Fruit fly (Drosophila melanogaster) whole organism, embryonic: Measurements from ENCODE around the gene CG3556.

Source experiments
- B-H1 ChIP-seq: fragments of 200-800 bp; sonication (Bioruptor generic); IDR thresholded peaks from 3 replicates; pipeline ENCODE4 v1.3.6; 2022; ENCODE audit warnings: missing biosample characterization, missing genetic modification characterization
- C15 ChIP-seq: fragments of 200-800 bp; sonication (Bioruptor generic); IDR thresholded peaks from 3 replicates; pipeline ENCODE4 v1.3.6; 2022; ENCODE audit warnings: missing biosample characterization, missing genetic modification characterization
- CG10209 ChIP-seq: fragments of 200-800 bp; sonication (Bioruptor generic); optimal IDR thresholded peaks from 3 replicates; lab custom pipeline; 2017; ENCODE audit warnings: missing biosample characterization, mild to moderate bottlenecking, missing genetic modification characterization, missing genetic modification reagents
- CG10565 ChIP-seq: fragments of 200-800 bp; sonication (Bioruptor generic); optimal IDR thresholded peaks from 3 replicates; lab custom pipeline; 2016; ENCODE audit warnings: missing biosample characterization, mild to moderate bottlenecking, missing genetic modification characterization
- CG13287 ChIP-seq: fragments of 200-800 bp; sonication (Bioruptor generic); IDR thresholded peaks from 2 replicates; pipeline ENCODE4 v1.3.6; 2022; ENCODE audit warnings: missing biosample characterization, missing genetic modification characterization; ENCODE audit not compliant: partially characterized antibody
- CG13424 ChIP-seq: fragments of 200-800 bp; sonication (Bioruptor generic); optimal IDR thresholded peaks from 2 replicates; lab custom pipeline; 2019; ENCODE audit warnings: missing biosample characterization, mild to moderate bottlenecking, missing genetic modification characterization, moderate library complexity
- CG1602 ChIP-seq: fragments of 200-800 bp; sonication (Bioruptor generic); optimal IDR thresholded peaks from 3 replicates; lab custom pipeline; 2016; ENCODE audit warnings: missing biosample characterization, missing genetic modification characterization
- CG16779 ChIP-seq: fragments of 200-800 bp; sonication (Bioruptor generic); IDR thresholded peaks from 2 replicates; pipeline ENCODE4 v1.3.6; 2022; ENCODE audit warnings: missing biosample characterization, missing genetic modification characterization
- CG16813 ChIP-seq: fragments of 200-800 bp; sonication (Bioruptor generic); IDR thresholded peaks from 3 replicates; pipeline ENCODE4 v1.3.6; 2022; ENCODE audit warnings: missing biosample characterization, missing genetic modification characterization; ENCODE audit not compliant: partially characterized antibody
- CG18262 ChIP-seq: fragments of 200-800 bp; optimal IDR thresholded peaks from 3 replicates; lab custom pipeline; 2019; ENCODE audit warnings: missing biosample characterization, mild to moderate bottlenecking, missing genetic modification characterization, moderate library complexity
- CG18476 ChIP-seq: fragments of 200-800 bp; sonication (Bioruptor generic); optimal IDR thresholded peaks from 2 replicates; lab custom pipeline; 2016; ENCODE audit warnings: missing biosample characterization, mild to moderate bottlenecking, missing genetic modification characterization
- CG31224 ChIP-seq: fragments of 200-800 bp; sonication (Bioruptor generic); IDR thresholded peaks from 2 replicates; pipeline ENCODE4 v1.3.6; 2022; ENCODE audit warnings: missing biosample characterization, missing genetic modification characterization
- CG3281 ChIP-seq: fragments of 200-800 bp; sonication (Bioruptor generic); optimal IDR thresholded peaks from 3 replicates; lab custom pipeline; 2017; ENCODE audit warnings: missing biosample characterization, mild to moderate bottlenecking, missing genetic modification characterization
- CG4617 ChIP-seq: fragments of 200-800 bp; sonication (Bioruptor generic); optimal IDR thresholded peaks from 3 replicates; lab custom pipeline; 2016; ENCODE audit warnings: missing biosample characterization, missing genetic modification characterization, borderline replicate concordance
- CG4820 ChIP-seq: fragments of 200-800 bp; sonication (Bioruptor generic); optimal IDR thresholded peaks from 3 replicates; lab custom pipeline; 2016; ENCODE audit warnings: missing biosample characterization, missing genetic modification characterization
- CG8388 ChIP-seq: fragments of 200-800 bp; sonication (Bioruptor generic); optimal IDR thresholded peaks from 2 replicates; lab custom pipeline; 2019; ENCODE audit warnings: missing biosample characterization, mild to moderate bottlenecking, missing genetic modification characterization, moderate library complexity
- Dbx ChIP-seq: fragments of 200-800 bp; sonication (Bioruptor generic); IDR thresholded peaks from 3 replicates; pipeline ENCODE4 v1.3.6; 2022; ENCODE audit warnings: missing biosample characterization, missing genetic modification characterization
- Dfd ChIP-seq, 2 experiments: fragments of >200 bp; optimal IDR thresholded peaks; 2 replicates each; lab custom pipeline; 2017; ENCODE audit warnings: missing biosample characterization in 2 of 2, missing genetic modification characterization in 2 of 2
- Dll ChIP-seq: fragments of 200-800 bp; sonication (Bioruptor generic); IDR thresholded peaks from 4 replicates; pipeline ENCODE4 v1.3.6; 2022; ENCODE audit warnings: missing biosample characterization, missing genetic modification characterization; ENCODE audit not compliant: partially characterized antibody
- Drgx ChIP-seq: fragments of 200-800 bp; sonication (Bioruptor generic); IDR thresholded peaks from 2 replicates; pipeline ENCODE4 v1.3.6; 2022; ENCODE audit warnings: missing biosample characterization, missing genetic modification characterization
- HmgZ ChIP-seq: fragments of 200-800 bp; sonication (Bioruptor generic); optimal IDR thresholded peaks from 2 replicates; lab custom pipeline; 2018; ENCODE audit warnings: missing biosample characterization, mild to moderate bottlenecking, missing genetic modification characterization
- Hmr ChIP-seq: fragments of 200-800 bp; sonication (Bioruptor generic); optimal IDR thresholded peaks from 3 replicates; lab custom pipeline; 2017; ENCODE audit warnings: mild to moderate bottlenecking, missing biosample characterization, missing genetic modification reagents, missing genetic modification characterization
- Hr51 ChIP-seq, 2 experiments: fragments of 200-800 bp; sonication (Bioruptor generic); optimal IDR thresholded peaks; 2 replicates in 1 of 2; 3 replicates in 1 of 2; lab custom pipeline; 2016 to 2018; ENCODE audit warnings: missing biosample characterization in 2 of 2, missing genetic modification characterization in 2 of 2, mild to moderate bottlenecking in 1 of 2, moderate library complexity in 1 of 2
- Mad ChIP-seq: fragments of 200-800 bp; sonication (Bioruptor generic); optimal IDR thresholded peaks from 2 replicates; lab custom pipeline; 2016; ENCODE audit warnings: missing biosample characterization, missing genetic modification characterization
- Meics ChIP-seq: fragments of 200-800 bp; sonication (Bioruptor generic); optimal IDR thresholded peaks from 2 replicates; lab custom pipeline; 2017; ENCODE audit warnings: missing biosample characterization, mild to moderate bottlenecking, missing genetic modification characterization
- Optix ChIP-seq: fragments of 200-800 bp; sonication (Bioruptor generic); IDR thresholded peaks from 3 replicates; pipeline ENCODE4 v1.3.6; 2022; ENCODE audit warnings: missing biosample characterization, missing genetic modification characterization
- Rfx ChIP-seq: fragments of 200-800 bp; sonication (Bioruptor generic); IDR thresholded peaks from 2 replicates; pipeline ENCODE4 v1.3.6; 2022; ENCODE audit warnings: missing biosample characterization, missing genetic modification characterization
- Stat92E ChIP-seq, 3 experiments: fragments of >200 bp in 2 of 3; fragments of 200-800 bp in 1 of 3; sonication (Bioruptor generic) in 1 of 3; optimal IDR thresholded peaks; 2 replicates each; lab custom pipeline; 2017 to 2019; ENCODE audit warnings: missing biosample characterization in 3 of 3, missing genetic modification characterization in 3 of 3, mild to moderate bottlenecking in 1 of 3, moderate library complexity in 1 of 3
- Usf ChIP-seq: fragments of 200-800 bp; sonication (Bioruptor generic); optimal IDR thresholded peaks from 2 replicates; lab custom pipeline; 2017; ENCODE audit warnings: missing genotype, missing biosample characterization, missing genetic modification characterization
- ap ChIP-seq: fragments of 200-800 bp; sonication (Bioruptor generic); IDR thresholded peaks from 2 replicates; pipeline ENCODE4 v1.3.6; 2022; ENCODE audit warnings: missing biosample characterization, missing genetic modification characterization
- cad ChIP-seq: fragments of >200 bp; optimal IDR thresholded peaks from 2 replicates; lab custom pipeline; 2017; ENCODE audit warnings: missing biosample characterization, missing genetic modification characterization
- croc ChIP-seq: fragments of 200-800 bp; sonication (Bioruptor generic); conservative IDR thresholded peaks from 3 replicates; pipeline ENCODE4 v1.3.6; 2022; ENCODE audit warnings: missing biosample characterization, missing genetic modification characterization
- disco-r ChIP-seq: fragments of 200-800 bp; sonication (Bioruptor generic); optimal IDR thresholded peaks from 2 replicates; lab custom pipeline; 2016; ENCODE audit warnings: missing biosample characterization, missing genetic modification characterization
- dpn ChIP-seq, 2 experiments: fragments of 200-800 bp; sonication (Bioruptor generic); optimal IDR thresholded peaks; 3 replicates each; lab custom pipeline; 2016; ENCODE audit warnings: missing biosample characterization in 2 of 2, missing genetic modification characterization in 2 of 2
- ftz-f1 ChIP-seq: fragments of 200-800 bp; sonication (Bioruptor generic); optimal IDR thresholded peaks from 2 replicates; lab custom pipeline; 2016; ENCODE audit warnings: missing biosample characterization, missing genetic modification characterization
- gcm ChIP-seq: fragments of 200-800 bp; sonication (Bioruptor generic); optimal IDR thresholded peaks from 2 replicates; lab custom pipeline; 2019; ENCODE audit warnings: missing biosample characterization, mild to moderate bottlenecking, missing genetic modification characterization, moderate library complexity
- gro ChIP-seq: fragments of 200-800 bp; sonication (Bioruptor generic); optimal IDR thresholded peaks from 2 replicates; lab custom pipeline; 2016; ENCODE audit warnings: missing biosample characterization, missing genetic modification characterization
- hbn ChIP-seq: fragments of 200-800 bp; sonication (Bioruptor generic); IDR thresholded peaks from 2 replicates; pipeline ENCODE4 v1.3.6; 2022; ENCODE audit warnings: missing biosample characterization, missing genetic modification characterization; ENCODE audit not compliant: partially characterized antibody
- jing ChIP-seq: fragments of 200-800 bp; sonication (Bioruptor generic); optimal IDR thresholded peaks from 2 replicates; lab custom pipeline; 2018; ENCODE audit warnings: missing biosample characterization, mild to moderate bottlenecking, missing genetic modification characterization
- kni ChIP-seq: fragments of 200-800 bp; sonication (Bioruptor generic); optimal IDR thresholded peaks from 3 replicates; lab custom pipeline; 2017; ENCODE audit warnings: mild to moderate bottlenecking, missing biosample characterization, missing genetic modification reagents, missing genetic modification characterization
- nau ChIP-seq: fragments of 200-800 bp; sonication (Bioruptor generic); optimal IDR thresholded peaks from 3 replicates; lab custom pipeline; 2017; ENCODE audit warnings: missing biosample characterization, mild to moderate bottlenecking, missing genetic modification characterization, missing genetic modification reagents
- peb ChIP-seq: fragments of 200-800 bp; sonication (Bioruptor generic); IDR thresholded peaks from 2 replicates; pipeline ENCODE4 v1.3.6; 2022; ENCODE audit warnings: missing biosample characterization, missing genetic modification characterization
- phol ChIP-seq: fragments of 200-800 bp; sonication (Bioruptor generic); optimal IDR thresholded peaks from 3 replicates; lab custom pipeline; 2018; ENCODE audit warnings: missing biosample characterization, mild to moderate bottlenecking, missing genetic modification characterization, moderate library complexity
- psq ChIP-seq: fragments of 200-800 bp; sonication (Bioruptor generic); optimal IDR thresholded peaks from 2 replicates; lab custom pipeline; 2017; ENCODE audit warnings: missing biosample characterization, missing genetic modification characterization
- rib ChIP-seq: fragments of 200-800 bp; sonication (Bioruptor generic); IDR thresholded peaks from 2 replicates; pipeline ENCODE4 v1.3.6; 2022; ENCODE audit warnings: missing biosample characterization, missing genetic modification characterization
- schlank ChIP-seq: fragments of 200-800 bp; sonication (Bioruptor generic); optimal IDR thresholded peaks from 2 replicates; lab custom pipeline; 2018; ENCODE audit warnings: missing biosample characterization, mild to moderate bottlenecking, missing genetic modification characterization
- stc ChIP-seq: fragments of 200-800 bp; sonication (Bioruptor generic); IDR thresholded peaks from 2 replicates; pipeline ENCODE4 v1.3.6; 2022; ENCODE audit warnings: missing biosample characterization, missing genetic modification characterization
- tup ChIP-seq: fragments of 200-800 bp; sonication (Bioruptor generic); optimal IDR thresholded peaks from 2 replicates; lab custom pipeline; 2016; ENCODE audit warnings: missing biosample characterization, mild to moderate bottlenecking, missing genetic modification characterization, moderate library complexity
- twi ChIP-seq: fragments of 200-800 bp; optimal IDR thresholded peaks from 2 replicates; lab custom pipeline; 2019; ENCODE audit warnings: missing biosample characterization, mild to moderate bottlenecking, missing genetic modification characterization, moderate library complexity
- zfh1 ChIP-seq: fragments of 200-800 bp; sonication (Bioruptor generic); IDR thresholded peaks from 3 replicates; pipeline ENCODE4 v1.3.6; 2022; ENCODE audit warnings: missing biosample characterization, missing genetic modification characterization

Gene CG3556

DNA sequence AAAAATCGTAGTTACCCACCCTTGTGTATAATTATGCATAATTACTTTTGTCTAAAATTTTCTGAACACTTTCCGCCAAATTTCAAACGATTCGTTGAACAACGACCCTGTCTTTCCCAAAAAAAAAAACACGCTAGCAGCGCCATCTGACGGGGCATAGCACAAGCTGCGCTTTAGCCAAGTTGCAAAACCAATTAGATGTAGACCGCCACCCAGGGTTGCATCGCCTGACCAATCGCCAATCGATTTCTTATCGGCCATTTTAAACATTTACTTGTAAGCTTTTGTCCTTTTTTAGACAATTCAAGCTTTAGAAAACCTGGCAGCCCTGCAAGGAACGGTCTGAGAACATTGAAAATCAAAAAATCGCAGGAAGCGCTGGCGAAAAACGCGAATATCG is at the start of gene CG3556 (continued):
- peak; percentile 98 for TF ChIP-seq CG3281 (GFP tag; lab: Kevin White, UChicago)
- TF ChIP-seq ap (GFP tag; lab: Robert Waterston, UW): no peak
- TF ChIP-seq Optix (GFP tag; lab: Robert Waterston, UW): 0 out of 3 replicates have a peak, but pooled peaks have one; percentile 40
- no peak for TF ChIP-seq CG8388 (GFP tag; lab: Kevin White, UChicago)
- no peak for TF ChIP-seq CG18262 (tag; lab: Kevin White, UChicago)
- no peak for TF ChIP-seq twi (tag; lab: Kevin White, UChicago)
- no peak for TF ChIP-seq tup (GFP tag; lab: Kevin White, UChicago)
- no peak for TF ChIP-seq CG4617 (GFP tag; lab: Kevin White, UChicago)
- no peak for TF ChIP-seq Usf (GFP tag; lab: Kevin White, UChicago)
- peak; percentile 33 for TF ChIP-seq HmgZ (tag; lab: Kevin White, UChicago)
- TF ChIP-seq CG31224 (GFP tag; lab: Robert Waterston, UW): 0 out of 2 replicates have a peak, but pooled peaks have one; percentile 11
- no peak for TF ChIP-seq Stat92E (GFP tag; optimal IDR thresholded peaks at IDR 0.05; lab: Kevin White, UChicago)
- no peak; the same call in 1 of the 3 replicates for TF ChIP-seq B-H1
- no peak for TF ChIP-seq gcm (GFP tag; lab: Kevin White, UChicago)
- TF ChIP-seq kni (GFP tag; lab: Kevin White, UChicago): no peak
- TF ChIP-seq stc (GFP tag; lab: Robert Waterston, UW): 0 out of 2 replicates have a peak, but pooled peaks have one; percentile 10
- peak; percentile 37 to 42 for TF ChIP-seq dpn (GFP tag; optimal IDR thresholded peaks at IDR 0.05; lab: Kevin White, UChicago)
- TF ChIP-seq jing (GFP tag; lab: Kevin White, UChicago): no peak
- no peak for TF ChIP-seq rib
- TF ChIP-seq CG1602 (GFP tag; lab: Kevin White, UChicago): peak; percentile 27
- no peak for TF ChIP-seq Meics (GFP tag; lab: Kevin White, UChicago)
- peak; percentile 74 for TF ChIP-seq zfh1
- TF ChIP-seq CG13424 (tag; lab: Kevin White, UChicago): peak; percentile 47
- no peak for TF ChIP-seq Drgx (GFP tag; lab: Robert Waterston, UW)
- TF ChIP-seq peb: 0 out of 2 replicates have a peak, but pooled peaks have one; percentile 22
- TF ChIP-seq Dll: peak; percentile 58; the same call in 2 of the 4 replicates
- TF ChIP-seq cad (GFP tag; lab: Kevin White, UChicago): no peak
- peak in 1 of 2 experiments; percentile 28 for TF ChIP-seq Hr51 (GFP tag; optimal IDR thresholded peaks at IDR 0.05; lab: Kevin White, UChicago)
- no peak for TF ChIP-seq CG10565
- no peak for TF ChIP-seq nau
- peak; percentile 64 for TF ChIP-seq hbn
- peak; percentile 11 for TF ChIP-seq gro (GFP tag; lab: Kevin White, UChicago)
- TF ChIP-seq psq (GFP tag; lab: Kevin White, UChicago): no peak
- no peak for TF ChIP-seq ftz-f1 (GFP tag; lab: Kevin White, UChicago)
- no peak for TF ChIP-seq CG4820
- peak; percentile 77 for TF ChIP-seq Dbx (GFP tag; lab: Robert Waterston, UW)
- TF ChIP-seq Mad (GFP tag; lab: Kevin White, UChicago): peak; percentile 11
- no peak for TF ChIP-seq schlank (tag; lab: Kevin White, UChicago)
- no peak for TF ChIP-seq C15 (GFP tag; lab: Robert Waterston, UW)
- no peak for TF ChIP-seq CG18476
- peak; percentile 85 for TF ChIP-seq phol (tag; lab: Kevin White, UChicago)
- TF ChIP-seq CG10209 (GFP tag; lab: Kevin White, UChicago): peak; percentile 23
- TF ChIP-seq CG16779 (GFP tag; lab: Robert Waterston, UW): peak; percentile 44; the same call in 1 of the 2 replicates
- TF ChIP-seq CG13287 (GFP tag; lab: Robert Waterston, UW): peak; percentile 78
- peak; percentile 10 for TF ChIP-seq disco-r
- peak; percentile 56; the same call in 2 of the 3 replicates for TF ChIP-seq CG16813 (GFP tag; lab: Robert Waterston, UW)
- peak; percentile 78 for TF ChIP-seq Hmr
- no peak for TF ChIP-seq Dfd (GFP tag; optimal IDR thresholded peaks at IDR 0.05; lab: Kevin White, UChicago)
- peak; percentile 80 for TF ChIP-seq Rfx
- no peak for TF ChIP-seq croc (GFP tag; lab: Robert Waterston, UW)
